Worm (Caenorhabditis elegans): ENCODE data around the gene hda-1.

The hda-1 gene

DNA sequence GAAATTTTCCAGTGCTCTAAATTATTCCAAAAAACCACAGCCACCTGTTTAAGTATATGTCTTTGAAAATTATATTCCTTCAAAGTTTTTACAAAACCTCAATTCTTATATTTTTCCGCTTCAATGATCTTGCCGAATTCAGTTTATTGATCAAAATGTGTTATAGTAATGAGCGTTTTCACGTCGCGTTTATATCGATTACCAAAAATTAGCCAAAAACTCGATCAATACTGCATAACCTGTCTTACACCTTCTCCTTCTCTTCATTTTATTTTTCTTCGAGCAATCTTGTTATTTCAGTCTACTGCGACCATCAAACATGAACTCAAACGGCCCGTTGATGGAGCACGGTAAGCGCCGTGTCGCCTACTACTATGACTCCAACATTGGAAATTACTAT is at the start of gene hda-1:
Gene hda-1 (plus strand): TSS at position 301 of the 400 bp plus-strand sequence.
- TF ChIP-seq pha-4 (tag; optimal IDR thresholded peaks at IDR 0.05) (no peak), T23F11.4 (GFP tag; optimal IDR thresholded peaks at IDR 0.05) (no peak), sox-2 (GFP tag; IDR thresholded peaks at IDR 0.05) (no peak), ref-2 (tag; optimal IDR thresholded peaks at IDR 0.05) (no peak), Y22D7AL.16 (tag; optimal IDR thresholded peaks at IDR 0.05) (no peak), lim-6 (tag; optimal IDR thresholded peaks at IDR 0.05) (no peak), mec-3 (tag; optimal IDR thresholded peaks at IDR 0.05; ENCODE audit: borderline replicate concordance) (no peak), madf-2 (tag; optimal IDR thresholded peaks at IDR 0.05) (no peak), hlh-30 (tag; optimal IDR thresholded peaks at IDR 0.05; ENCODE audit: insufficient read depth) (no peak)

DNA sequence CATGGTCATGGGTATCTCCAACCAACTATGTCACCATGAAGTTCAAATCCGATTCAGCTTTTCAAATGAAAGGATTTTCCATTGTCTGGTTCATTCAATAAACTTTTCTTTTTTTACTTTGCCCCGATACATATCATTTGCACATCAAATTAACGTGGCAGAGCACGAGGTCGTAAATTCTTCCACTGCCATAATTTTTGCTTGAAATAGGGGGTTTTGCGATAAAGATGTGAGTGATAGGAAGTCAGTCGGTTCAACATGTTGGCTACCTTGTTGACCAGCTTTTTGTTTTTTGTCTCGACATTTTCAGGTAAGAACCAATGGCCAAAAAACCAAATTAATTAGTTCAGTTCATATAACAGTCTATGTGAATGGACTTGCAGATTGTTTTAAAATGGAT is 48.5 kb upstream of the hda-1 start, which contains the start of gene clec-54:
Gene clec-54 (plus strand): TSS at position 224 of the 400 bp plus-strand sequence.
- TF ChIP-seq ahr-1 (tag; optimal IDR thresholded peaks at IDR 0.05): no peak
- TF ChIP-seq pha-2 (tag; optimal IDR thresholded peaks at IDR 0.05): no peak
- no peak for TF ChIP-seq fkh-10 (GFP tag; optimal IDR thresholded peaks at IDR 0.05)
- TF ChIP-seq pag-3 (tag; optimal IDR thresholded peaks at IDR 0.05; ENCODE audit: borderline replicate concordance): no peak
- TF ChIP-seq nhr-232 (tag; optimal IDR thresholded peaks at IDR 0.05): no peak
- TF ChIP-seq ets-4 (tag; optimal IDR thresholded peaks at IDR 0.05): no peak
- no peak for TF ChIP-seq C38D4.7 (GFP tag; optimal IDR thresholded peaks at IDR 0.05)
- TF ChIP-seq ceh-34 (tag; optimal IDR thresholded peaks at IDR 0.05): no peak
- no peak for TF ChIP-seq hlh-6 (tag; optimal IDR thresholded peaks at IDR 0.05)
- TF ChIP-seq pax-1 (tag; optimal IDR thresholded peaks at IDR 0.05): no peak
- no peak for TF ChIP-seq ceh-19 (GFP tag; optimal IDR thresholded peaks at IDR 0.05)
- TF ChIP-seq K02D7.2 (tag; optimal IDR thresholded peaks at IDR 0.05): no peak

DNA sequence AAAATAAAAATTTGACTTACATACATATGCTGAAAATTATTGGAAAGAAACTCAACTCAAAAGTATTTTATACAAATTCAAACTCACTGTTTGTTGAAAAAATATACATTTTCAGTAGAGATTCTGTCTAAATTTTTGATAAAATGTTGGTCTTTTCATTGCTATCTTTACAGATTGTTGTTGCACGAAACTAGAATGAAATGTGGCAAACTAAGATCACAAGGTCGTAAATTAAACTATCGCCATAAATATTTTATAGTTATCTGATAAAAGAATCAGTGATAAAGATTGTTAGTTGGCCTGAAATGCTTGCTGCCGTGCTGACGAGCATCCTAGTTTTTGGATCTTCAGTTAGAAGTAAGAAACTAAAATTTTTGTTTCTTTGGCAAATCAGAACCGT is 46.2 kb upstream of the hda-1 start, which contains the start of gene clec-55:
Gene clec-55 (plus strand): TSS at position 301 of the 400 bp plus-strand sequence.
- TF ChIP-seq ceh-45 (GFP tag; IDR thresholded peaks at IDR 0.05) (no peak), ahr-1 (tag; optimal IDR thresholded peaks at IDR 0.05) (no peak), dve-1 (tag; optimal IDR thresholded peaks at IDR 0.05) (no peak), rnt-1 (tag; optimal IDR thresholded peaks at IDR 0.05) (no peak), ceh-9 (tag; optimal IDR thresholded peaks at IDR 0.05) (no peak), ceh-2 (tag; optimal IDR thresholded peaks at IDR 0.05) (no peak), fkh-10 (GFP tag; optimal IDR thresholded peaks at IDR 0.05) (no peak), dmd-4 (tag; optimal IDR thresholded peaks at IDR 0.05; ENCODE audit: borderline replicate concordance) (no peak), sdc-2 (tag; optimal IDR thresholded peaks at IDR 0.05) (no peak), ceh-34 (tag; optimal IDR thresholded peaks at IDR 0.05) (no peak), ceh-24 (tag; optimal IDR thresholded peaks at IDR 0.05) (no peak), gmeb-2 (tag; optimal IDR thresholded peaks at IDR 0.05) (no peak), elt-4 (tag; optimal IDR thresholded peaks at IDR 0.05) (no peak), syd-9 (tag; optimal IDR thresholded peaks at IDR 0.05) (no peak), sox-4 (tag; optimal IDR thresholded peaks at IDR 0.05) (no peak), C38D4.7 (GFP tag; optimal IDR thresholded peaks at IDR 0.05) (no peak)

DNA sequence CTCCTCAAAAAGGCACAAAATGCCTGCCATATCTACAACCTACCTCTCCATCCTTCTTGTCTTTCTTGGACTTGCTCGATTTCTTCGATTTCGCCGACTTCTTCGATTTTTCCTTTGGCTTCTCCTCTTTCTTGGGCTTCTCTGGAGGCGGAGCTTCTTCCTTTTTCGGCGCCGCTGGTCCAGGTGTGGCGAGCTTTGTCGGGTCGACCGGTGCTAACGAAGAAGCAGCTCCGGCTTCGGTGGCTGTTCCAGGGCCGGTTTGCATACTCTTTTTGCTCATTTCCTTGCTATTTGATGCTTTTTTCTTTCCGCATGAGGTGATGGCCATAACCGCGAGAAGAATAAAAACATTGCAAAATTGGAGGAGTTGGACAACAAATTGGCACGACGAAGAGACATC is 44.7 kb upstream of the hda-1 start:
- TF ChIP-seq eyg-1 (tag; optimal IDR thresholded peaks at IDR 0.05) (no peak), npax-4 (tag; optimal IDR thresholded peaks at IDR 0.05) (no peak), T23F11.4 (GFP tag; optimal IDR thresholded peaks at IDR 0.05) (no peak)

DNA sequence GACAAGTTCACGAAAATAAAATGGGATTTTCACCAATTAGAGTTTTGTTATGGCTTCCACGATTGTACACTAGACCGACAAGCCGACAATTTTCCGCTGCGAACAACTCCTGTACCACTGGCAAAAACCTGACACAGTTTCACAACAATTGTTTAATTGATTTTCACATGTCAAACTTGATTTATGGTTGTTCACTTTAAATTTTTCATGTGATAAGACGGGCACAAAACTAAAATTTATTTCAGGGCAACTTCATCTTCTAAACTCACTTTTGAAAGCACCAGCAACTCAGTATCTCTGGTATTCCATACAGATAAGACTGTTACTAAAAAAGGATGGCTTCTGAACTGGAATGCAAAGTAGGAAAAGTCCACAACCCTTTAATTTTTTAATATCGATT is 43.8 kb upstream of the hda-1 start, which contains the start of gene R02D5.7:
Gene R02D5.7 (minus strand): TSS at position 101 of the 400 bp plus-strand sequence.
- no peak for TF ChIP-seq sdc-2 (tag; optimal IDR thresholded peaks at IDR 0.05)
- TF ChIP-seq gmeb-2 (tag; optimal IDR thresholded peaks at IDR 0.05): no peak

All from whole organism, late embryonic.